Fruit fly (Drosophila melanogaster): ENCODE data around the gene CG16989.
A peak's percentile ranks its signal among the peaks of the same experiment; 100 is the strongest.

The CG16989 gene

dm6 chrX:769639-770124, 23.3 kb upstream of the CG16989 start, which contains the start of gene fz3 (continued):
- TF ChIP-seq CG12391 (tag; optimal IDR thresholded peaks at IDR 0.05) (peak; percentile 34), CG17802 (tag; optimal IDR thresholded peaks at IDR 0.05) (no peak), Poxn (GFP tag; IDR thresholded peaks at IDR 0.05) (no peak), ab (GFP tag; optimal IDR thresholded peaks at IDR 0.05) (no peak), crc (GFP tag; optimal IDR thresholded peaks at IDR 0.05) (no peak), CG1647 (GFP tag; optimal IDR thresholded peaks at IDR 0.05) (no peak), CG2120 (GFP tag; optimal IDR thresholded peaks at IDR 0.05) (no peak), Drgx (GFP tag; IDR thresholded peaks at IDR 0.05) (peak; percentile 54), CG18764 (GFP tag; optimal IDR thresholded peaks at IDR 0.05) (no peak), CG14667 (GFP tag; IDR thresholded peaks at IDR 0.05) (no peak), Oli (tag; optimal IDR thresholded peaks at IDR 0.05) (no peak), sug (tag; optimal IDR thresholded peaks at IDR 0.05) (peak; percentile 46), wek (GFP tag; optimal IDR thresholded peaks at IDR 0.05) (no peak), ham (GFP tag; IDR thresholded peaks at IDR 0.05) (no peak), HLH3B (GFP tag; IDR thresholded peaks at IDR 0.05) (no peak), emc (GFP tag; optimal IDR thresholded peaks at IDR 0.05) (no peak), lilli (GFP tag; optimal IDR thresholded peaks at IDR 0.05) (no peak), Tbp (GFP tag; optimal IDR thresholded peaks at IDR 0.05) (no peak), jing (GFP tag; optimal IDR thresholded peaks at IDR 0.05) (no peak), ci (GFP tag; IDR thresholded peaks at IDR 0.05) (peak; percentile 68; the same call in 1 of the 3 replicates), CG12104 (GFP tag; optimal IDR thresholded peaks at IDR 0.05) (no peak), CG3838 (GFP tag; optimal IDR thresholded peaks at IDR 0.05) (no peak), CG10462 (GFP tag; optimal IDR thresholded peaks at IDR 0.05) (no peak), grau (tag; optimal IDR thresholded peaks at IDR 0.05) (peak; percentile 22), vvl (GFP tag; IDR thresholded peaks at IDR 0.05) (peak; percentile 40), CG7556 (GFP tag; optimal IDR thresholded peaks at IDR 0.05) (no peak), sc (optimal IDR thresholded peaks at IDR 0.05) (no peak), sc (GFP tag; optimal IDR thresholded peaks at IDR 0.05) (no peak), CG17568 (GFP tag; optimal IDR thresholded peaks at IDR 0.05) (no peak), bsh (GFP tag; optimal IDR thresholded peaks at IDR 0.05) (peak in 1 of 2 experiments; percentile 53), fd3F (GFP tag; optimal IDR thresholded peaks at IDR 0.05) (no peak), CG10654 (GFP tag; optimal IDR thresholded peaks at IDR 0.05) (no peak), D (optimal IDR thresholded peaks at IDR 0.05) (no peak), D (GFP tag; optimal IDR thresholded peaks at IDR 0.05) (no peak), jumu (GFP tag; optimal IDR thresholded peaks at IDR 0.05) (no peak), Max (GFP tag; optimal IDR thresholded peaks at IDR 0.05) (no peak), CG18619 (GFP tag; optimal IDR thresholded peaks at IDR 0.05) (no peak), odd (GFP tag; optimal IDR thresholded peaks at IDR 0.05) (no peak), Meics (GFP tag; optimal IDR thresholded peaks at IDR 0.05) (no peak), scrt (GFP tag; optimal IDR thresholded peaks at IDR 0.05) (no peak), trem (tag; optimal IDR thresholded peaks at IDR 0.05) (peak; percentile 44), hbn (GFP tag; IDR thresholded peaks at IDR 0.05; ENCODE audit: partially characterized antibody) (peak; percentile 83), CG7745 (tag; optimal IDR thresholded peaks at IDR 0.05) (no peak), CG11723 (GFP tag; optimal IDR thresholded peaks at IDR 0.05) (no peak), Dref (GFP tag; IDR thresholded peaks at IDR 0.05) (peak; percentile 84), CG31365 (tag; optimal IDR thresholded peaks at IDR 0.05) (no peak), tll (GFP tag; optimal IDR thresholded peaks at IDR 0.05) (no peak), peb (GFP tag; IDR thresholded peaks at IDR 0.05) (0 out of 2 replicates have a peak, but pooled peaks have one; percentile 11), Spps (tag; optimal IDR thresholded peaks at IDR 0.05) (no peak), CG14860 (GFP tag; IDR thresholded peaks at IDR 0.05; ENCODE audit: partially characterized antibody) (peak; percentile 81), D19B (GFP tag; optimal IDR thresholded peaks at IDR 0.05) (no peak), ems (GFP tag; optimal IDR thresholded peaks at IDR 0.05) (no peak)
